Worm (Caenorhabditis elegans) whole organism, L2 larva: Measurements from ENCODE around the gene T28F3.8.

ENCODE experiments used
- ama-1 ChIP-seq: fragments of 150-350 bp; optimal IDR thresholded peaks from 2 replicates; lab custom pipeline; 2018; ENCODE audit warnings: inconsistent platforms
- elt-1 ChIP-seq: fragments of 150-350 bp; optimal IDR thresholded peaks from 2 replicates; lab custom pipeline; 2014; ENCODE audit warnings: missing biosample characterization, missing genetic modification characterization
- elt-3 ChIP-seq: sonication (generic microtip); optimal IDR thresholded peaks from 2 replicates; lab custom pipeline; 2017; ENCODE audit warnings: missing biosample characterization, missing genetic modification characterization
- lin-39 ChIP-seq: fragments of 150-350 bp; optimal IDR thresholded peaks from 2 replicates; lab custom pipeline; 2014; ENCODE audit warnings: missing biosample characterization, missing genetic modification reagents, missing genetic modification characterization
- lsy-2 ChIP-seq, 2 experiments: fragments of 150-350 bp in 1 of 2; sonication (generic microtip) in 1 of 2; optimal IDR thresholded peaks; 2 replicates each; lab custom pipeline; 2014 to 2017; ENCODE audit warnings: missing biosample characterization in 2 of 2, missing genetic modification characterization in 2 of 2
- mbf-1 ChIP-seq: sonication (generic microtip); optimal IDR thresholded peaks from 2 replicates; lab custom pipeline; 2017; ENCODE audit warnings: missing biosample characterization, missing genetic modification characterization
- nhr-11 ChIP-seq: fragments of 150-350 bp; optimal IDR thresholded peaks from 2 replicates; lab custom pipeline; 2014; ENCODE audit warnings: missing biosample characterization, missing genetic modification characterization
- nhr-21 ChIP-seq: fragments of 150-350 bp; optimal IDR thresholded peaks from 2 replicates; lab custom pipeline; 2014; ENCODE audit warnings: missing biosample characterization, missing genetic modification characterization
- nhr-237 ChIP-seq: fragments of 150-350 bp; optimal IDR thresholded peaks from 2 replicates; lab custom pipeline; 2014; ENCODE audit warnings: missing biosample characterization, missing genetic modification characterization
- nhr-25 ChIP-seq: fragments of 150-350 bp; sonication (generic microtip); optimal IDR thresholded peaks from 3 replicates; lab custom pipeline; 2014; ENCODE audit warnings: missing biosample characterization, missing genetic modification characterization
- nhr-77 ChIP-seq: fragments of 150-350 bp; optimal IDR thresholded peaks from 2 replicates; lab custom pipeline; 2014; ENCODE audit warnings: missing biosample characterization, missing genetic modification characterization
- unc-62 ChIP-seq: fragments of 150-350 bp; optimal IDR thresholded peaks from 2 replicates; lab custom pipeline; 2014; ENCODE audit warnings: missing biosample characterization, missing genetic modification reagents, missing genetic modification characterization
- ztf-11 ChIP-seq: sonication (generic microtip); optimal IDR thresholded peaks from 2 replicates; lab custom pipeline; 2017; ENCODE audit warnings: missing biosample characterization, missing genetic modification characterization
- ztf-4 ChIP-seq: fragments of 150-350 bp; optimal IDR thresholded peaks from 2 replicates; lab custom pipeline; 2014; ENCODE audit warnings: missing biosample characterization, missing genetic modification characterization

DNA sequence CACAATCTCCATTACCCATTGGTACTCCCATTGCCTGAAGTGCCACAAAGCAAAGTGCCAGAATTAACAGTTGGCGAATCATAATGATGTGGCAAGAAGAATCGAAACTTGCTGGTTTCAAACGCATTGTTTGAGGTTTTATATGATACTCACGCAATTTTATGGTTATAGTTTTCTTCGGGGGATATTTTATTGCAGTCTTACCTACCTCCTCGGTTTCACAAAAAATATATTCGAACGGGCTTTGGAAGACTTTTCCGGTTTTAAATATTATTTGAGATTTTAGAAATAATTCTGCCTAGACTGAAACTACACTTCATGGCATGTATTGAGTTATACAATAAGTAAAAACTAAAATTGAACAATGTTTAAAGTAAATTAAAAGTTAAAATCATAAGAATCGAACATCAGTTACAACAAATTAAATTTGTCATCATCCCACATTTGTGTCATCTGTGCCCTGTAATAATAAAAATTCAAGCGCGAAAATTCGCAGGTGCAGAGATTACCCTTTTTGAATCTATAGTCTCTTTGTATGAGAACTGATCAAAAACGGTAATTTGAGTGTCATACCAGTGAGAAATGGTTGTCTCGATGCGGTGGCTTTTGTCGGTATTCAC, 39.6 kb upstream of the T28F3.8 start, which contains the start of the genes clec-197 and clec-198:
- TF ChIP-seq ztf-11 (tag; lab: Kevin White, UChicago): no peak
- no peak for TF ChIP-seq ama-1
- TF ChIP-seq unc-62: no peak
- no peak for TF ChIP-seq nhr-237 (tag; lab: Kevin White, UChicago)
- TF ChIP-seq elt-3 (tag; lab: Kevin White, UChicago): no peak
- no peak for TF ChIP-seq lin-39 (tag; lab: Kevin White, UChicago)
- TF ChIP-seq lsy-2 (tag; optimal IDR thresholded peaks at IDR 0.05; lab: Kevin White, UChicago): no peak
- TF ChIP-seq elt-1: no peak
- TF ChIP-seq nhr-77 (tag; lab: Kevin White, UChicago): no peak
- TF ChIP-seq nhr-11 (tag; lab: Kevin White, UChicago): no peak
- no peak for TF ChIP-seq ztf-4 (tag; lab: Kevin White, UChicago)
- no peak for TF ChIP-seq nhr-21 (tag; lab: Kevin White, UChicago)
- no peak for TF ChIP-seq nhr-25 (tag; lab: Kevin White, UChicago)
- TF ChIP-seq mbf-1 (tag; lab: Kevin White, UChicago): no peak
